Fruit fly (Drosophila melanogaster) whole organism, wandering third instar larva: ENCODE measurements around the gene CG4022.

Experiments
- CG32264 ChIP-seq: fragments of 200-800 bp; sonication (Bioruptor generic); optimal IDR thresholded peaks from 2 replicates; lab custom pipeline; 2016; ENCODE audit warnings: missing biosample characterization, missing genetic modification characterization
- CG9705 ChIP-seq: fragments of 200-800 bp; sonication (Bioruptor generic); optimal IDR thresholded peaks from 2 replicates; lab custom pipeline; 2018; ENCODE audit warnings: missing biosample characterization, mild to moderate bottlenecking, missing genetic modification characterization
- CrebA ChIP-seq: fragments of 200-800 bp; sonication (Bioruptor generic); optimal IDR thresholded peaks from 2 replicates; lab custom pipeline; 2016; ENCODE audit warnings: missing biosample characterization, mild to moderate bottlenecking, missing genetic modification characterization, borderline replicate concordance
- Dfd ChIP-seq: fragments of >200 bp; optimal IDR thresholded peaks from 2 replicates; lab custom pipeline; 2017; ENCODE audit warnings: missing biosample characterization, missing genetic modification characterization
- HLH106 ChIP-seq: fragments of 200-800 bp; optimal IDR thresholded peaks from 3 replicates; lab custom pipeline; 2019; ENCODE audit warnings: missing biosample characterization, mild to moderate bottlenecking, missing genetic modification characterization, moderate library complexity
- Hnf4 ChIP-seq: fragments of 200-800 bp; sonication (Bioruptor generic); optimal IDR thresholded peaks from 2 replicates; lab custom pipeline; 2016; ENCODE audit warnings: missing biosample characterization, mild to moderate bottlenecking, missing genetic modification characterization
- Hr83 ChIP-seq: fragments of 200-300 bp; sonication (Bioruptor generic); optimal IDR thresholded peaks from 2 replicates; lab custom pipeline; 2016; ENCODE audit warnings: missing biosample characterization, mild to moderate bottlenecking, missing genetic modification characterization, moderate library complexity; ENCODE audit not compliant: poor library complexity, severe bottlenecking
- Jra ChIP-seq: sonication (Bioruptor generic); optimal IDR thresholded peaks from 2 replicates; lab custom pipeline; 2016; ENCODE audit warnings: missing biosample characterization, missing genetic modification characterization
- N ChIP-seq: fragments of >200 bp; optimal IDR thresholded peaks from 2 replicates; lab custom pipeline; 2018; ENCODE audit warnings: missing biosample characterization, missing external identifiers, missing genetic modification characterization
- OdsH ChIP-seq: fragments of 200-800 bp; sonication (Bioruptor generic); optimal IDR thresholded peaks from 2 replicates; lab custom pipeline; 2016; ENCODE audit warnings: missing biosample characterization, mild to moderate bottlenecking, missing genetic modification characterization
- Rel ChIP-seq, 2 experiments: fragments of 200-800 bp; sonication (Bioruptor generic) in 1 of 2; optimal IDR thresholded peaks; 2 replicates in 1 of 2; 3 replicates in 1 of 2; lab custom pipeline; 2016 to 2019; ENCODE audit warnings: mild to moderate bottlenecking in 2 of 2, missing biosample characterization in 2 of 2, missing genetic modification characterization in 2 of 2, moderate library complexity in 1 of 2
- Sp1 ChIP-seq: fragments of 200-800 bp; sonication (Bioruptor generic); optimal IDR thresholded peaks from 3 replicates; lab custom pipeline; 2019; ENCODE audit warnings: missing biosample characterization, mild to moderate bottlenecking, missing genetic modification characterization, moderate library complexity
- br ChIP-seq: fragments of 200-800 bp; sonication (Bioruptor generic); optimal IDR thresholded peaks from 2 replicates; lab custom pipeline; 2016; ENCODE audit warnings: missing biosample characterization, missing genetic modification characterization
- brk ChIP-seq: fragments of 200-800 bp; sonication (Bioruptor generic); optimal IDR thresholded peaks from 2 replicates; lab custom pipeline; 2016; ENCODE audit warnings: missing biosample characterization, mild to moderate bottlenecking, missing genetic modification characterization
- dl ChIP-seq, 2 experiments: fragments of 175-275, 200-275 bp in 1 of 2; fragments of 200-275 bp in 1 of 2; sonication (Bioruptor generic); optimal IDR thresholded peaks; lab custom pipeline; 2018; ENCODE audit warnings: mild to moderate bottlenecking in 2 of 2, missing biosample characterization in 2 of 2, missing genetic modification characterization in 2 of 2, moderate library complexity in 2 of 2; ENCODE audit not compliant: partially characterized antibody in 2 of 2, insufficient read depth in 1 of 2
- dmrt93B ChIP-seq: fragments of 200-800 bp; sonication (Bioruptor generic); optimal IDR thresholded peaks from 2 replicates; lab custom pipeline; 2018; ENCODE audit warnings: missing biosample characterization, mild to moderate bottlenecking, missing genetic modification characterization
- dsf ChIP-seq: sonication (Bioruptor generic); optimal IDR thresholded peaks from 2 replicates; lab custom pipeline; 2016; ENCODE audit warnings: missing biosample characterization, missing genetic modification characterization, borderline replicate concordance
- ey ChIP-seq: fragments of 200-800 bp; sonication (Bioruptor generic); optimal IDR thresholded peaks from 2 replicates; lab custom pipeline; 2016; ENCODE audit warnings: missing biosample characterization, missing genetic modification characterization
- foxo ChIP-seq, 2 experiments: fragments of 200-800 bp; sonication (Bioruptor generic); optimal IDR thresholded peaks; 2 replicates in 1 of 2; 3 replicates in 1 of 2; lab custom pipeline; 2016 to 2017; ENCODE audit warnings: missing biosample characterization in 2 of 2, missing genetic modification characterization in 2 of 2
- fru ChIP-seq: fragments of 200-800 bp; sonication (Bioruptor generic); optimal IDR thresholded peaks from 3 replicates; lab custom pipeline; 2016; ENCODE audit warnings: missing biosample characterization, mild to moderate bottlenecking, missing genetic modification characterization
- h ChIP-seq: fragments of 200-800 bp; sonication (Bioruptor generic); optimal IDR thresholded peaks from 3 replicates; lab custom pipeline; 2016; ENCODE audit warnings: missing biosample characterization, mild to moderate bottlenecking, missing genetic modification characterization
- jim ChIP-seq: fragments of 175-275, 200-325 bp; sonication (Bioruptor generic); optimal IDR thresholded peaks from 2 replicates; lab custom pipeline; 2016; ENCODE audit warnings: missing biosample characterization, mild to moderate bottlenecking, missing genetic modification characterization
- lola ChIP-seq: fragments of >200 bp; optimal IDR thresholded peaks from 2 replicates; lab custom pipeline; 2017; ENCODE audit warnings: missing biosample characterization, missing genetic modification characterization
- psq ChIP-seq: fragments of 200-800 bp; sonication (Bioruptor generic); optimal IDR thresholded peaks from 3 replicates; lab custom pipeline; 2017; ENCODE audit warnings: missing biosample characterization, mild to moderate bottlenecking, missing genetic modification characterization, moderate library complexity
- rgr ChIP-seq: fragments of 200-800 bp; sonication (Bioruptor generic); optimal IDR thresholded peaks from 3 replicates; lab custom pipeline; 2016; ENCODE audit warnings: missing biosample characterization, mild to moderate bottlenecking, missing genetic modification characterization
- sv ChIP-seq: fragments of 200-800 bp; sonication (Bioruptor generic); optimal IDR thresholded peaks from 3 replicates; lab custom pipeline; 2016; ENCODE audit warnings: missing biosample characterization, missing genetic modification characterization
- tai ChIP-seq: sonication (Bioruptor generic); optimal IDR thresholded peaks from 2 replicates; lab custom pipeline; 2016; ENCODE audit warnings: missing biosample characterization, missing genetic modification characterization
- woc ChIP-seq: sonication (Bioruptor generic); optimal IDR thresholded peaks from 2 replicates; lab custom pipeline; 2016; ENCODE audit warnings: missing biosample characterization, mild to moderate bottlenecking, missing genetic modification characterization

Gene CG4022

dm6 chr3L:9400697-9401353 lies 9.8 kb downstream of the CG4022 start:
- TF ChIP-seq jim (no peak), lola (no peak), Hnf4 (GFP tag; lab: Kevin White, UChicago) (no peak), Rel (GFP tag; optimal IDR thresholded peaks at IDR 0.05; lab: Kevin White, UChicago) (no peak), Rel (tag; optimal IDR thresholded peaks at IDR 0.05; lab: Kevin White, UChicago) (no peak), CG32264 (GFP tag; lab: Kevin White, UChicago) (no peak), brk (GFP tag; lab: Kevin White, UChicago) (no peak), N (GFP tag; lab: Kevin White, UChicago) (no peak), dmrt93B (GFP tag; lab: Kevin White, UChicago) (no peak), ey (GFP tag; lab: Kevin White, UChicago) (no peak), Hr83 (GFP tag; lab: Kevin White, UChicago) (no peak), psq (GFP tag; lab: Kevin White, UChicago) (no peak), Jra (GFP tag; lab: Kevin White, UChicago) (no peak), CrebA (GFP tag; lab: Kevin White, UChicago) (no peak)

DNA sequence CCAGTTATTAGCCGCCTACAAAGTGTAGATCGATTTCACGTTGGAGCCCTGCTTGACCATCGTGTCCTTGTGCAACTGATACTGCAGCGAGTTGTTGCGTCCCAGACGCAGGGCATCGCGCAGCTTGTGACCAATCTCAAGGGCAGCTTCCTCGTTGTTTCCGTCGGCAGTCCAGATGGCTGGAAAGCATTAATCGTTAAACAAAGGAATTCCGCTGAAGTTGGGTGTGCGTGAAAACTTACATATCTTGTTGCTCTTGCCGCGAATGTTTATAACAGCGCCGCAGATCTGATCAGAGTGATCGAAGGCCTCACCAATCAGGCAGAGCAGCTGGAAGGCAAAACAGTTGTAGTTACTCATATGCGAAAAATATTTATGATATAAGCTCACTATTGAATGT lies 10.8 kb downstream of the CG4022 start:
- TF ChIP-seq Jra (GFP tag; lab: Kevin White, UChicago) = no peak
- no peak for TF ChIP-seq jim
- no peak for TF ChIP-seq CG32264 (GFP tag; lab: Kevin White, UChicago)
- TF ChIP-seq dsf = no peak
- no peak for TF ChIP-seq CG9705 (GFP tag; lab: Kevin White, UChicago)
- TF ChIP-seq ey (GFP tag; lab: Kevin White, UChicago) = no peak
- no peak for TF ChIP-seq woc

DNA sequence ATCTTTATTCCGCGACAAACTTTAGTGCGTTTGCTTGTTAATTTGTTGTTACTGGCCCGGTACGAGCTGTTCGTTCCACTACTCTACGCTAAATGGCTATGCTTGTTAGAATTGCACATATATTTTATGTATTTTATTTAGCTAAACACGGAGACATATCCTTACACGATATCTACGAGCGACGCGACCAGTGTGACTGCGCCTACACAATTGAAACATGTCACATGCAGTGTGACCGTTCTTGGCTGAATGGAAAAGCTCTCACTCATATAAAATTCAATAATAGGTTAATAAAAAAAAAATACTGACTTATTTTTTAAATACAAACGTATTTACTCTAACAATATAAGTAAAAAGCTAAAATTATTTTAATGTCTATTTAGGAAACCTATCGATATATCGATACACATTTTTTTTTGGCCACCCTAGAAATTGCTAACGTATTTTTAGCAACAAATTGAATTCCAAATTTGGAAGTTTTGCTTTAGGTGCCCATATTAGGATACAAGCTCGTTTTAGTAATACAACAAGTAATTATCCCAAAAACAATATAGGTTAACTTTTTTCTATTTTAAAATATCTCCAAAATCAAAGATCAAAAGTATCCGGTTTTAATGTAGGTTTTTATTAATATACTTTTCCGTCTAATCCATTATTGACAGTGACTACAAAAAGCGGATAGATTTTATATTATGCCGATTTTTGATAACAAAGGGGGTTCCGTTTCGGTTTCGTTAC lies 11.4 kb downstream of the CG4022 start, which contains the start of gene CG4080:
Gene CG4080, minus strand, starts transcription at position 215 of the 738 bp plus-strand sequence.
- TF ChIP-seq Hr83 (GFP tag; lab: Kevin White, UChicago) (peak; percentile 25), CG32264 (GFP tag; lab: Kevin White, UChicago) (peak; percentile 23), brk (GFP tag; lab: Kevin White, UChicago) (peak; percentile 34), CrebA (GFP tag; lab: Kevin White, UChicago) (no peak), dsf (peak; percentile 2), tai (peak; percentile 52), rgr (GFP tag; lab: Kevin White, UChicago) (peak; percentile 40), Sp1 (GFP tag; lab: Kevin White, UChicago) (peak; percentile 50), fru (GFP tag; lab: Kevin White, UChicago) (peak; percentile 33), sv (GFP tag; lab: Kevin White, UChicago) (peak; percentile 24), Hnf4 (GFP tag; lab: Kevin White, UChicago) (peak; percentile 76), br (GFP tag; lab: Kevin White, UChicago) (peak; percentile 15), OdsH (GFP tag; lab: Kevin White, UChicago) (peak; percentile 15), dmrt93B (GFP tag; lab: Kevin White, UChicago) (no peak), Dfd (no peak), dl (GFP tag; optimal IDR thresholded peaks at IDR 0.05; lab: Kevin White, UChicago; ENCODE audit: insufficient read depth in 1 of 2, partially characterized antibody in 2 of 2) (no peak), psq (GFP tag; lab: Kevin White, UChicago) (peak; percentile 15), woc (peak; percentile 1), h (GFP tag; lab: Kevin White, UChicago) (peak; percentile 36), Rel (GFP tag; optimal IDR thresholded peaks at IDR 0.05; lab: Kevin White, UChicago) (no peak), Rel (tag; optimal IDR thresholded peaks at IDR 0.05; lab: Kevin White, UChicago) (peak; percentile 23)
- TF ChIP-seq, all 38 proteins: peak for 16

DNA sequence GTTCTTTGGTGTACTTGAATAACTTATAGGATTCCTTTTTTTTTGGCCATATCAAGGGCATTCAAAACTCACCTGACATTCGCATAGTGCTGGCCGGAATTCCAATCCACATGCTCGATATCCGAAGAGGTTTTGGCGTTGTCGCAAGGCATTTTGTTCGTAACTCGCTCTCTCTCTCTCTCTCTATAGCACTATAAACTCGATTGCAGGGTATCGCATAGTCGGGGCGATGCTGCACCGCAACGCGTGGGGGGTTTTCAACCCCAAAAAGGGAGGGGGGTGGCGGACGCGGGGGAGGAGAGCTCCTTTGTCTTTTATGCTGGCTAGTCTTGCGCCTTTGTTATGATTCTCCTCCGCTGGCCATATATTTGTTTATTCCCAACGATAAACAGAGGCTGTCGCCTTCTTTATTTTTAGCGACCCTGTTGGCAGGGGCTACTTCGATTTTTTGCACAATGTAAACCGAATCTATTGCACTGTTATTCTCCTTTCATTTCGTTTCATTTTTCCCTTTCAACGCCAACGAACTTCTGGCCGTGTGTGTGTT lies 12.1 kb downstream of the CG4022 start:
- no peak for TF ChIP-seq Rel (GFP tag; optimal IDR thresholded peaks at IDR 0.05; lab: Kevin White, UChicago)
- peak; percentile 51 for TF ChIP-seq Rel (tag; optimal IDR thresholded peaks at IDR 0.05; lab: Kevin White, UChicago)
- TF ChIP-seq foxo (GFP tag; optimal IDR thresholded peaks at IDR 0.05; lab: Kevin White, UChicago) = peak in 1 of 2 experiments; percentile 36
- no peak for TF ChIP-seq rgr (GFP tag; lab: Kevin White, UChicago)
- no peak for TF ChIP-seq OdsH (GFP tag; lab: Kevin White, UChicago)
- TF ChIP-seq HLH106 (tag; lab: Kevin White, UChicago) = no peak
